Worm (Caenorhabditis elegans) whole organism, L4/young adult: Measurements from ENCODE around the gene Y44A6C.2.

Source experiments
- dao-5 ChIP-seq: sonication (generic microtip); optimal IDR thresholded peaks from 2 replicates; lab custom pipeline; 2016; ENCODE audit warnings: missing genotype, missing genetic modification characterization, moderate library complexity, missing compliant biosample characterization
- him-1 ChIP-seq: sonication (generic microtip); optimal IDR thresholded peaks from 2 replicates; lab custom pipeline; 2016; ENCODE audit warnings: missing genotype, missing genetic modification reagents, missing genetic modification characterization, missing compliant biosample characterization

DNA sequence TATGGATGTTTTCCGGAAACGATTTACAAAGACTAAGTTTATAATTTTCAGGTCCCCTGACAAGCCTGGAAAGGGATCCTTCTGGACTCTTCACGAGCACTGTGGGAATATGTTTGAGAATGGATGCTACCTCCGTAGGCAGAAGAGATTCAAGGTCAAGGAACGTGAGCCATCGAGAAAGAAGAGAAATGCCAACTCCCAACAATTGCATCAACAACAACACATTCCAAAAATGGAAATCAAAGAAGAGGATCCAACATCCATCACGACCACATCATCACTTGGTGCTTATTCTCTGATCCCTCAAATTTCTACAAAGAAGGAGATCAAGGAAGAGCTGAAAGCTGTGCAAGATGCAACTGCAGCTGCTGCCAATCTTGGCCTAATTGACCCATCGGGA is 36.1 kb downstream of the Y44A6C.2 start:
- TF ChIP-seq him-1 (tag; lab: Kevin White, UChicago) (no peak), dao-5 (tag; lab: Kevin White, UChicago) (no peak)
